Worm (Caenorhabditis elegans) whole organism, L4 larva: ENCODE data around the gene Y22D7AL.11.

Source experiments
- D1046.2 ChIP-seq: fragments of 200-800 bp; sonication (Bioruptor generic); IDR thresholded peaks from 2 replicates; pipeline ENCODE4 v1.3.6; 2022; ENCODE audit warnings: missing genetic modification characterization, missing compliant biosample characterization
- F10B5.3 ChIP-seq: sonication (generic microtip); optimal IDR thresholded peaks from 2 replicates; lab custom pipeline; 2016; ENCODE audit warnings: mild to moderate bottlenecking, missing genetic modification characterization, missing compliant biosample characterization
- F26F4.8 ChIP-seq: fragments of 200-800 bp; sonication (Bioruptor generic); conservative IDR thresholded peaks from 2 replicates; pipeline ENCODE4 v1.3.6; 2022; ENCODE audit warnings: missing genetic modification characterization, missing compliant biosample characterization
- F37D6.2 ChIP-seq: sonication (generic microtip); optimal IDR thresholded peaks from 2 replicates; lab custom pipeline; 2016; ENCODE audit warnings: mild to moderate bottlenecking, missing genetic modification characterization, missing compliant biosample characterization
- F44E2.7 ChIP-seq: fragments of 200-800 bp; sonication (Bioruptor generic); IDR thresholded peaks from 2 replicates; pipeline ENCODE4 v2.1.2; 2022; ENCODE audit warnings: missing genetic modification characterization, missing compliant biosample characterization
- F49E8.2 ChIP-seq: sonication (generic microtip); optimal IDR thresholded peaks from 2 replicates; lab custom pipeline; 2016; ENCODE audit warnings: missing compliant biosample characterization, mild to moderate bottlenecking, missing genetic modification characterization, borderline replicate concordance
- T26A8.4 ChIP-seq: fragments of 200-800 bp; sonication (Bioruptor generic); IDR thresholded peaks from 2 replicates; pipeline ENCODE4 v1.3.6; 2022; ENCODE audit warnings: missing genetic modification characterization, missing compliant biosample characterization
- Y105C5A.15 ChIP-seq: fragments of 200-800 bp; sonication (Bioruptor generic); IDR thresholded peaks from 2 replicates; pipeline ENCODE4 v1.3.6; 2022; ENCODE audit warnings: missing genetic modification characterization, missing compliant biosample characterization
- ZK337.2 ChIP-seq: fragments of 200-800 bp; sonication (Bioruptor generic); IDR thresholded peaks from 2 replicates; pipeline ENCODE4 v1.3.6; 2022; ENCODE audit warnings: missing genetic modification reagents, missing genetic modification characterization, missing compliant biosample characterization
- aha-1 ChIP-seq: fragments of 150-350 bp; peaks from one replicate; lab custom pipeline; 2014; ENCODE audit warnings: missing biosample characterization, missing genetic modification characterization
- ama-1 ChIP-seq: fragments of 150-350 bp; optimal IDR thresholded peaks from 2 replicates; lab custom pipeline; 2014; ENCODE audit warnings: inconsistent platforms, mixed read lengths
- arid-1 ChIP-seq: fragments of 200-800 bp; sonication (Bioruptor generic); conservative IDR thresholded peaks from 2 replicates; pipeline ENCODE4 v1.3.6; 2022; ENCODE audit warnings: missing genetic modification reagents, missing genetic modification characterization, missing compliant biosample characterization
- attf-4 ChIP-seq: sonication (generic microtip); optimal IDR thresholded peaks from 3 replicates; lab custom pipeline; 2017; ENCODE audit warnings: missing biosample characterization, missing genetic modification characterization
- ceh-28 ChIP-seq: fragments of 150-350 bp; optimal IDR thresholded peaks from 2 replicates; lab custom pipeline; 2014; ENCODE audit warnings: missing biosample characterization, missing genetic modification reagents, missing genetic modification characterization
- ceh-62 ChIP-seq: sonication (generic microtip); optimal IDR thresholded peaks from 2 replicates; lab custom pipeline; 2017; ENCODE audit warnings: missing biosample characterization, missing genetic modification characterization
- ceh-82 ChIP-seq: sonication (generic microtip); optimal IDR thresholded peaks from 2 replicates; lab custom pipeline; 2017; ENCODE audit warnings: missing biosample characterization, missing genetic modification characterization
- ces-1 ChIP-seq: fragments of 150-350 bp; sonication (generic microtip); optimal IDR thresholded peaks from 4 replicates; lab custom pipeline; 2014; ENCODE audit warnings: missing biosample characterization, missing genetic modification reagents, missing genetic modification characterization
- daf-8 ChIP-seq: fragments of 200-800 bp; sonication (Bioruptor generic); IDR thresholded peaks from 2 replicates; pipeline ENCODE4 v1.3.6; 2022; ENCODE audit warnings: missing genetic modification characterization, missing compliant biosample characterization
- dpl-1 ChIP-seq: fragments of 150-350 bp; optimal IDR thresholded peaks from 2 replicates; lab custom pipeline; 2014; ENCODE audit warnings: missing biosample characterization, missing genetic modification reagents, missing genetic modification characterization
- duxl-1 ChIP-seq: sonication (generic microtip); optimal IDR thresholded peaks from 2 replicates; lab custom pipeline; 2016; ENCODE audit warnings: mild to moderate bottlenecking, missing genetic modification characterization, moderate library complexity, missing compliant biosample characterization; ENCODE audit not compliant: poor library complexity
- egl-27 ChIP-seq: sonication (generic microtip); optimal IDR thresholded peaks from 3 replicates; lab custom pipeline; 2017; ENCODE audit warnings: missing biosample characterization, missing genetic modification reagents, missing genetic modification characterization
- gei-8 ChIP-seq: fragments of 200-800 bp; sonication (Bioruptor generic); optimal IDR thresholded peaks from 2 replicates; lab custom pipeline; 2018; ENCODE audit warnings: mild to moderate bottlenecking, missing genetic modification characterization, missing compliant biosample characterization
- hif-1 ChIP-seq, 2 experiments: sonication (generic microtip); optimal IDR thresholded peaks; 2 replicates each; lab custom pipeline; 2016 to 2017; ENCODE audit warnings: missing compliant biosample characterization in 2 of 2, missing genetic modification characterization in 2 of 2, missing genetic modification reagents in 2 of 2, missing genotype in 2 of 2, mild to moderate bottlenecking in 1 of 2
- lin-1 ChIP-seq: fragments of 200-800 bp; sonication (Bioruptor generic); IDR thresholded peaks from 2 replicates; pipeline ENCODE4 v1.3.6; 2022; ENCODE audit warnings: missing genetic modification reagents, missing genetic modification characterization, missing compliant biosample characterization
- lin-13 ChIP-seq: fragments of 150-350 bp; optimal IDR thresholded peaks from 2 replicates; lab custom pipeline; 2014; ENCODE audit warnings: missing biosample characterization, missing genetic modification reagents, missing genetic modification characterization
- lin-15B ChIP-seq: fragments of 150-350 bp; sonication (generic microtip); optimal IDR thresholded peaks from 3 replicates; lab custom pipeline; 2014; ENCODE audit warnings: missing biosample characterization, missing genetic modification characterization
- lin-38 ChIP-seq: fragments of 200-800 bp; sonication (Bioruptor generic); IDR thresholded peaks from 2 replicates; pipeline ENCODE4 v1.3.6; 2022; ENCODE audit warnings: missing genetic modification reagents, missing genetic modification characterization, missing compliant biosample characterization
- lir-3 ChIP-seq: sonication (generic microtip); optimal IDR thresholded peaks from 2 replicates; lab custom pipeline; 2016; ENCODE audit warnings: mild to moderate bottlenecking, missing genetic modification characterization, missing compliant biosample characterization
- lsy-2 ChIP-seq, 2 experiments: fragments of 150-350 bp in 1 of 2; sonication (generic microtip) in 1 of 2; optimal IDR thresholded peaks; 2 replicates each; lab custom pipeline; 2014 to 2017; ENCODE audit warnings: missing biosample characterization in 2 of 2, missing genetic modification characterization in 2 of 2
- mep-1 ChIP-seq: fragments of 150-350 bp; sonication (generic microtip); optimal IDR thresholded peaks from 3 replicates; lab custom pipeline; 2014; ENCODE audit warnings: missing biosample characterization, missing genetic modification characterization
- mxl-3 ChIP-seq: fragments of 200-800 bp; sonication (Bioruptor generic); optimal IDR thresholded peaks from 2 replicates; lab custom pipeline; 2018; ENCODE audit warnings: mild to moderate bottlenecking, missing genetic modification characterization, missing compliant biosample characterization
- nhr-10 ChIP-seq: fragments of 150-350 bp; optimal IDR thresholded peaks from 2 replicates; lab custom pipeline; 2014; ENCODE audit warnings: missing biosample characterization, missing genetic modification characterization
- php-3 ChIP-seq: fragments of 200-800 bp; sonication (Bioruptor generic); IDR thresholded peaks from 2 replicates; pipeline ENCODE4 v1.3.6; 2022; ENCODE audit warnings: missing genetic modification reagents, missing genetic modification characterization, missing compliant biosample characterization
- pqm-1 ChIP-seq: sonication (generic microtip); optimal IDR thresholded peaks from 2 replicates; lab custom pipeline; 2017; ENCODE audit warnings: missing biosample characterization, missing genetic modification characterization
- sdz-12 ChIP-seq: fragments of 200-800 bp; sonication (Bioruptor generic); optimal IDR thresholded peaks from 2 replicates; lab custom pipeline; 2018; ENCODE audit warnings: mild to moderate bottlenecking, missing genetic modification characterization, missing compliant biosample characterization
- snpc-4 ChIP-seq: fragments of 150-350 bp; optimal IDR thresholded peaks from 2 replicates; lab custom pipeline; 2014; ENCODE audit warnings: missing biosample characterization, missing genetic modification characterization
- unc-62 ChIP-seq, 3 experiments: fragments of 150-350 bp in 1 of 3; sonication (generic microtip); optimal IDR thresholded peaks in 2 of 3; peaks in 1 of 3; 1 replicate in 1 of 3; 2 replicates in 2 of 3; lab custom pipeline; 2014 to 2017; ENCODE audit warnings: missing biosample characterization in 3 of 3, missing genetic modification characterization in 3 of 3, missing genetic modification reagents in 3 of 3, missing genotype in 1 of 3
- zag-1 ChIP-seq: fragments of 150-350 bp; optimal IDR thresholded peaks from 2 replicates; lab custom pipeline; 2014; ENCODE audit warnings: missing biosample characterization, missing genetic modification characterization
- zfp-2 ChIP-seq: sonication (generic microtip); optimal IDR thresholded peaks from 2 replicates; lab custom pipeline; 2016; ENCODE audit warnings: mild to moderate bottlenecking, missing genetic modification characterization, missing compliant biosample characterization
- ztf-7 ChIP-seq: fragments of 150-350 bp; optimal IDR thresholded peaks from 2 replicates; lab custom pipeline; 2014; ENCODE audit warnings: missing biosample characterization, missing genetic modification characterization

Y22D7AL.11 gene

ce11 chrIII:1618915-1619314, 15.3 kb downstream of the Y22D7AL.11 start, which contains the start of gene Y22D7AL.10 (continued):
- TF ChIP-seq ceh-82 (tag; lab: Kevin White, UChicago) (no peak), ces-1 (GFP tag; lab: Kevin White, UChicago) (peak; percentile 83), F49E8.2 (tag; lab: Kevin White, UChicago) (peak; percentile 97), snpc-4 (peak; percentile 15), ztf-7 (tag; lab: Kevin White, UChicago) (peak; percentile 83), F37D6.2 (tag; lab: Kevin White, UChicago) (peak; percentile 96), daf-8 (GFP tag; lab: Robert Waterston, UW) (no peak), attf-4 (no peak), Y105C5A.15 (GFP tag; lab: Robert Waterston, UW) (peak; percentile 87; the same call in 1 of the 2 replicates), F10B5.3 (tag; lab: Kevin White, UChicago) (peak; percentile 94), lin-15B (peak; percentile 94), mxl-3 (GFP tag; lab: Kevin White, UChicago) (peak; percentile 72), lir-3 (tag; lab: Kevin White, UChicago) (peak; percentile 76), unc-62 (GFP tag; optimal IDR thresholded peaks at IDR 0.05 in 1 of 2; lab: Kevin White, UChicago) (peak in 1 of 2 experiments; percentile 100), unc-62 (tag; optimal IDR thresholded peaks at IDR 0.05; lab: Kevin White, UChicago) (peak; percentile 79), F44E2.7 (peak; percentile 87), arid-1 (GFP tag; lab: Robert Waterston, UW) (peak; percentile 97), dpl-1 (GFP tag; lab: Kevin White, UChicago) (peak; percentile 92), ZK337.2 (GFP tag; lab: Robert Waterston, UW) (peak; percentile 80), egl-27 (tag; lab: Kevin White, UChicago) (no peak), gei-8 (peak; percentile 81), aha-1 (tag; lab: Kevin White, UChicago) (peak; percentile 99), mep-1 (tag; lab: Kevin White, UChicago) (peak; percentile 99), zfp-2 (tag; lab: Kevin White, UChicago) (peak; percentile 87), pqm-1 (tag; lab: Kevin White, UChicago) (no peak), lsy-2 (tag; optimal IDR thresholded peaks at IDR 0.05; lab: Kevin White, UChicago) (peak; percentile 92 to 97), hif-1 (tag; optimal IDR thresholded peaks at IDR 0.05; lab: Kevin White, UChicago) (peak; percentile 80 to 93), ama-1 (peak; percentile 53), D1046.2 (GFP tag; lab: Robert Waterston, UW) (peak; percentile 93), nhr-10 (tag; lab: Kevin White, UChicago) (peak; percentile 93), F26F4.8 (GFP tag; lab: Robert Waterston, UW) (no peak), lin-38 (peak; percentile 96), sdz-12 (GFP tag; lab: Kevin White, UChicago) (peak; percentile 78), zag-1 (tag; lab: Kevin White, UChicago) (peak; percentile 17), lin-13 (GFP tag; lab: Kevin White, UChicago) (peak; percentile 98), php-3 (peak; percentile 98), lin-1 (peak; percentile 95), ceh-62 (tag; lab: Kevin White, UChicago) (no peak), ceh-28 (tag; lab: Kevin White, UChicago) (peak; percentile 30)

- TF ChIP-seq aha-1 (tag; lab: Kevin White, UChicago) (peak; percentile 73), duxl-1 (tag; lab: Kevin White, UChicago) (no peak), T26A8.4 (GFP tag; lab: Robert Waterston, UW) (0 out of 2 replicates have a peak, but pooled peaks have one; percentile 15)
These were observed 15.9 kb downstream of the Y22D7AL.11 start for ce11 chrIII:1618312-1618711.
